Fruit fly (Drosophila melanogaster) whole organism, pupa: ENCODE data around the gene CG5793.

Experiments used
- CG12605 ChIP-seq: fragments of 200-800 bp; sonication (Bioruptor generic); IDR thresholded peaks from 2 replicates; pipeline ENCODE4 v1.3.6; 2022; ENCODE audit warnings: missing biosample characterization, missing genetic modification characterization
- CG17806 ChIP-seq: fragments of 200-800 bp; sonication (Bioruptor generic); optimal IDR thresholded peaks from 2 replicates; lab custom pipeline; 2018; ENCODE audit warnings: missing biosample characterization, mild to moderate bottlenecking, missing genetic modification characterization, moderate library complexity
- CG34367 ChIP-seq: fragments of 200-800 bp; sonication (Bioruptor generic); optimal IDR thresholded peaks from 2 replicates; lab custom pipeline; 2018; ENCODE audit warnings: missing biosample characterization, mild to moderate bottlenecking, missing genetic modification characterization
- Ets98B ChIP-seq: fragments of 200-800 bp; sonication (Bioruptor generic); IDR thresholded peaks from 2 replicates; pipeline ENCODE4 v1.3.6; 2022; ENCODE audit warnings: missing biosample characterization, missing genetic modification characterization

- peak; percentile 12 for TF ChIP-seq CG34367 (tag; lab: Kevin White, UChicago)
- no peak for TF ChIP-seq Ets98B (GFP tag; lab: Robert Waterston, UW)
- no peak for TF ChIP-seq CG12605 (GFP tag; lab: Robert Waterston, UW)
- TF ChIP-seq CG17806 (tag; lab: Kevin White, UChicago): no peak
Observed at dm6 chr3R:21111046-21111480, 16.3 kb upstream of the CG5793 start, which contains the start of gene Rab11.
